Fruit fly (Drosophila melanogaster) whole organism, embryonic: Measurements from ENCODE around the gene Ddc.

Experiments used
- Abd-B ChIP-seq: fragments of 200-800 bp; sonication (Bioruptor generic); optimal IDR thresholded peaks from 2 replicates; lab custom pipeline; 2018; ENCODE audit warnings: missing biosample characterization, mild to moderate bottlenecking, missing genetic modification characterization, moderate library complexity
- Ada2b ChIP-seq: fragments of 200-800 bp; sonication (Bioruptor generic); IDR thresholded peaks from 2 replicates; pipeline ENCODE4 v1.3.6; 2022; ENCODE audit warnings: missing biosample characterization, missing genetic modification characterization
- C15 ChIP-seq: fragments of 200-800 bp; sonication (Bioruptor generic); IDR thresholded peaks from 3 replicates; pipeline ENCODE4 v1.3.6; 2022; ENCODE audit warnings: missing biosample characterization, missing genetic modification characterization
- CG10147 ChIP-seq: fragments of 200-800 bp; sonication (Bioruptor generic); optimal IDR thresholded peaks from 2 replicates; lab custom pipeline; 2019; ENCODE audit warnings: missing biosample characterization, mild to moderate bottlenecking, missing genetic modification characterization, moderate library complexity
- CG12299 ChIP-seq: fragments of 200-800 bp; sonication (Bioruptor generic); optimal IDR thresholded peaks from 2 replicates; lab custom pipeline; 2018; ENCODE audit warnings: missing biosample characterization, mild to moderate bottlenecking, missing genetic modification characterization
- CG12391 ChIP-seq: fragments of 200-800 bp; sonication (Bioruptor generic); optimal IDR thresholded peaks from 3 replicates; lab custom pipeline; 2018; ENCODE audit warnings: missing biosample characterization, mild to moderate bottlenecking, missing genetic modification characterization, moderate library complexity
- CG15514 ChIP-seq: fragments of 200-800 bp; sonication (Bioruptor generic); optimal IDR thresholded peaks from 3 replicates; lab custom pipeline; 2017; ENCODE audit warnings: missing biosample characterization, missing genetic modification characterization, mild to moderate bottlenecking, moderate library complexity, missing genetic modification reagents
- CG15601 ChIP-seq: fragments of 200-800 bp; sonication (Bioruptor generic); optimal IDR thresholded peaks from 3 replicates; lab custom pipeline; 2019; ENCODE audit warnings: missing biosample characterization, mild to moderate bottlenecking, missing genetic modification characterization, moderate library complexity
- CG16815 ChIP-seq: fragments of 200-800 bp; sonication (Bioruptor generic); optimal IDR thresholded peaks from 3 replicates; lab custom pipeline; 2017; ENCODE audit warnings: missing biosample characterization, mild to moderate bottlenecking, missing genetic modification characterization
- CG17829 ChIP-seq: fragments of 200-800 bp; optimal IDR thresholded peaks from 2 replicates; lab custom pipeline; 2019; ENCODE audit warnings: missing biosample characterization, mild to moderate bottlenecking, missing genetic modification characterization, moderate library complexity
- CG18619 ChIP-seq: fragments of 200-800 bp; sonication (Bioruptor generic); optimal IDR thresholded peaks from 3 replicates; lab custom pipeline; 2017; ENCODE audit warnings: missing biosample characterization, mild to moderate bottlenecking, missing genetic modification characterization
- CG30403 ChIP-seq: fragments of 200-800 bp; sonication (Bioruptor generic); optimal IDR thresholded peaks from 3 replicates; lab custom pipeline; 2016; ENCODE audit warnings: missing biosample characterization, missing genetic modification characterization
- CG31224 ChIP-seq: fragments of 200-800 bp; sonication (Bioruptor generic); IDR thresholded peaks from 2 replicates; pipeline ENCODE4 v1.3.6; 2022; ENCODE audit warnings: missing biosample characterization, missing genetic modification characterization
- CG4404 ChIP-seq: fragments of 200-800 bp; sonication (Bioruptor generic); IDR thresholded peaks from 2 replicates; pipeline ENCODE4 v1.3.6; 2022; ENCODE audit warnings: missing biosample characterization, missing genetic modification characterization
- CG5245 ChIP-seq: fragments of 200-800 bp; sonication (Bioruptor generic); optimal IDR thresholded peaks from 3 replicates; lab custom pipeline; 2016; ENCODE audit warnings: missing biosample characterization, missing genetic modification characterization
- CG6254 ChIP-seq: fragments of 200-800 bp; sonication (Bioruptor generic); optimal IDR thresholded peaks from 3 replicates; lab custom pipeline; 2017; ENCODE audit warnings: mild to moderate bottlenecking, missing biosample characterization, missing genetic modification reagents, missing genetic modification characterization
- CG7357 ChIP-seq: fragments of 200-800 bp; sonication (Bioruptor generic); IDR thresholded peaks from 3 replicates; pipeline ENCODE4 v1.3.6; 2022; ENCODE audit warnings: missing biosample characterization, missing genetic modification characterization
- CG8359 ChIP-seq: fragments of 200-800 bp; sonication (Bioruptor generic); optimal IDR thresholded peaks from 2 replicates; lab custom pipeline; 2017; ENCODE audit warnings: missing biosample characterization, mild to moderate bottlenecking, missing genetic modification characterization, borderline replicate concordance
- CG9876 ChIP-seq: fragments of 200-800 bp; sonication (Bioruptor generic); optimal IDR thresholded peaks from 2 replicates; lab custom pipeline; 2016; ENCODE audit warnings: missing biosample characterization, missing genetic modification characterization
- CHES-1-like ChIP-seq: fragments of 200-800 bp; sonication (Bioruptor generic); optimal IDR thresholded peaks from 2 replicates; lab custom pipeline; 2016; ENCODE audit warnings: missing biosample characterization, missing genetic modification characterization
- Chrac-16 ChIP-seq: fragments of 200-800 bp; sonication (Bioruptor generic); optimal IDR thresholded peaks from 3 replicates; lab custom pipeline; 2016; ENCODE audit warnings: missing biosample characterization, missing genetic modification characterization
- GATAe ChIP-seq: fragments of 200-800 bp; sonication (Bioruptor generic); conservative IDR thresholded peaks from 2 replicates; pipeline ENCODE4 v1.3.6; 2022; ENCODE audit warnings: missing biosample characterization, missing genetic modification characterization
- Hr51 ChIP-seq, 2 experiments: fragments of 200-800 bp; sonication (Bioruptor generic); optimal IDR thresholded peaks; 2 replicates in 1 of 2; 3 replicates in 1 of 2; lab custom pipeline; 2016 to 2018; ENCODE audit warnings: missing biosample characterization in 2 of 2, missing genetic modification characterization in 2 of 2, mild to moderate bottlenecking in 1 of 2, moderate library complexity in 1 of 2
- Lhr ChIP-seq: fragments of 200-800 bp; sonication (Bioruptor generic); optimal IDR thresholded peaks from 3 replicates; lab custom pipeline; 2017; ENCODE audit warnings: mild to moderate bottlenecking, missing biosample characterization, missing genetic modification reagents, missing genetic modification characterization
- MESR4 ChIP-seq: fragments of 200-800 bp; sonication (Bioruptor generic); optimal IDR thresholded peaks from 2 replicates; lab custom pipeline; 2018; ENCODE audit warnings: missing biosample characterization, mild to moderate bottlenecking, missing genetic modification characterization, moderate library complexity
- Myb ChIP-seq: fragments of 200-800 bp; sonication (Bioruptor generic); optimal IDR thresholded peaks from 2 replicates; lab custom pipeline; 2016; ENCODE audit warnings: missing biosample characterization, missing genetic modification characterization
- Nf-YB ChIP-seq: fragments of 200-800 bp; sonication (Bioruptor generic); optimal IDR thresholded peaks from 3 replicates; lab custom pipeline; 2019; ENCODE audit warnings: missing biosample characterization, mild to moderate bottlenecking, missing genetic modification characterization, moderate library complexity
- Pdp1 ChIP-seq, 2 experiments: fragments of 200-800 bp; sonication (Bioruptor generic); optimal IDR thresholded peaks; 3 replicates each; lab custom pipeline; 2016; ENCODE audit warnings: missing biosample characterization in 2 of 2, missing genetic modification characterization in 2 of 2, mild to moderate bottlenecking in 1 of 2, moderate library complexity in 1 of 2
- Sox102F ChIP-seq: fragments of 200-800 bp; sonication (Bioruptor generic); optimal IDR thresholded peaks from 2 replicates; lab custom pipeline; 2018; ENCODE audit warnings: missing biosample characterization, mild to moderate bottlenecking, missing genetic modification characterization, moderate library complexity
- Tbp ChIP-seq: fragments of >200 bp; optimal IDR thresholded peaks from 2 replicates; lab custom pipeline; 2018; ENCODE audit warnings: missing biosample characterization, missing genetic modification characterization
- YL-1 ChIP-seq: fragments of 200-800 bp; sonication (Bioruptor generic); optimal IDR thresholded peaks from 3 replicates; lab custom pipeline; 2017; ENCODE audit warnings: missing biosample characterization, mild to moderate bottlenecking, missing genetic modification characterization
- ab ChIP-seq: fragments of 200-800 bp; sonication (Bioruptor generic); optimal IDR thresholded peaks from 2 replicates; lab custom pipeline; 2016; ENCODE audit warnings: missing biosample characterization, missing genetic modification characterization
- aop ChIP-seq: fragments of 200-800 bp; sonication (Bioruptor generic); IDR thresholded peaks from 2 replicates; pipeline ENCODE4 v1.3.6; 2022; ENCODE audit warnings: missing biosample characterization, missing genetic modification characterization
- bcd ChIP-seq: fragments of 200-800 bp; sonication (Bioruptor generic); optimal IDR thresholded peaks from 2 replicates; lab custom pipeline; 2017; ENCODE audit warnings: missing biosample characterization, mild to moderate bottlenecking, missing genetic modification characterization
- emc ChIP-seq: fragments of 200-800 bp; sonication (Bioruptor generic); optimal IDR thresholded peaks from 2 replicates; lab custom pipeline; 2016; ENCODE audit warnings: missing biosample characterization, missing genetic modification characterization
- eve ChIP-seq, 2 experiments: fragments of >200 bp; optimal IDR thresholded peaks; 2 replicates each; lab custom pipeline; 2017; ENCODE audit warnings: missing biosample characterization in 2 of 2, missing genetic modification characterization in 2 of 2
- gce ChIP-seq: fragments of 200-800 bp; sonication (Bioruptor generic); IDR thresholded peaks from 3 replicates; pipeline ENCODE4 v1.3.6; 2022; ENCODE audit warnings: missing biosample characterization, missing genetic modification characterization
- gsb ChIP-seq: fragments of 200-800 bp; sonication (Bioruptor generic); IDR thresholded peaks from 2 replicates; pipeline ENCODE4 v1.3.6; 2022; ENCODE audit warnings: missing biosample characterization, missing genetic modification characterization
- ind ChIP-seq: fragments of 200-800 bp; sonication (Bioruptor generic); optimal IDR thresholded peaks from 3 replicates; lab custom pipeline; 2016; ENCODE audit warnings: missing biosample characterization, missing genetic modification characterization
- lbe ChIP-seq: fragments of 200-800 bp; sonication (Bioruptor generic); optimal IDR thresholded peaks from 2 replicates; lab custom pipeline; 2016; ENCODE audit warnings: missing biosample characterization, mild to moderate bottlenecking, missing genetic modification characterization
- mld ChIP-seq: fragments of 200-800 bp; sonication (Bioruptor generic); IDR thresholded peaks from 3 replicates; pipeline ENCODE4 v1.3.6; 2022; ENCODE audit warnings: missing biosample characterization, missing genetic modification characterization; ENCODE audit not compliant: partially characterized antibody
- onecut ChIP-seq: fragments of 200-800 bp; sonication (Bioruptor generic); IDR thresholded peaks from 2 replicates; pipeline ENCODE4 v1.3.6; 2022; ENCODE audit warnings: missing biosample characterization, missing genetic modification characterization
- otp ChIP-seq: fragments of 200-800 bp; sonication (Bioruptor generic); IDR thresholded peaks from 3 replicates; pipeline ENCODE4, ENCODE4 v1.3.6; 2022; ENCODE audit warnings: missing biosample characterization, missing genetic modification characterization
- ro ChIP-seq: fragments of 200-800 bp; sonication (Bioruptor generic); IDR thresholded peaks from 2 replicates; pipeline ENCODE4 v1.3.6; 2022; ENCODE audit warnings: missing biosample characterization, missing genetic modification characterization
- sd ChIP-seq: fragments of 200-800 bp; sonication (Bioruptor generic); optimal IDR thresholded peaks from 3 replicates; lab custom pipeline; 2018; ENCODE audit warnings: missing biosample characterization, mild to moderate bottlenecking, missing genetic modification characterization, moderate library complexity
- seq ChIP-seq: fragments of 200-800 bp; sonication (Bioruptor generic); IDR thresholded peaks from 2 replicates; pipeline ENCODE4 v1.3.6; 2022; ENCODE audit warnings: missing biosample characterization, missing genetic modification characterization
- sqz ChIP-seq: fragments of 200-800 bp; sonication (Bioruptor generic); optimal IDR thresholded peaks from 3 replicates; lab custom pipeline; 2018; ENCODE audit warnings: missing biosample characterization, mild to moderate bottlenecking, missing genetic modification characterization
- ssp ChIP-seq: fragments of 200-800 bp; sonication (Bioruptor generic); IDR thresholded peaks from 2 replicates; pipeline ENCODE4 v1.3.6; 2022; ENCODE audit warnings: missing biosample characterization, missing genetic modification characterization
- trh ChIP-seq: fragments of 200-800 bp; sonication (Bioruptor generic); optimal IDR thresholded peaks from 2 replicates; lab custom pipeline; 2016; ENCODE audit warnings: missing biosample characterization, missing genetic modification characterization
- ttk ChIP-seq: fragments of 200-800 bp; sonication (Bioruptor generic); IDR thresholded peaks from 2 replicates; pipeline ENCODE4 v2.1.2; 2022; ENCODE audit warnings: missing biosample characterization, missing genetic modification characterization
- zf30C ChIP-seq: fragments of 200-800 bp; sonication (Bioruptor generic); optimal IDR thresholded peaks from 3 replicates; lab custom pipeline; 2018; ENCODE audit warnings: missing biosample characterization, mild to moderate bottlenecking, missing genetic modification characterization

The Ddc gene

dm6 chr2L:19154893-19155389 is 34.8 kb upstream of the Ddc start (continued):
- TF ChIP-seq lbe (GFP tag; lab: Kevin White, UChicago) (no peak), gce (GFP tag; lab: Robert Waterston, UW) (no peak), ttk (no peak; the same call in 1 of the 2 replicates), eve (GFP tag; optimal IDR thresholded peaks at IDR 0.05; lab: Kevin White, UChicago) (no peak), Sox102F (GFP tag; lab: Kevin White, UChicago) (no peak), Abd-B (GFP tag; lab: Kevin White, UChicago) (peak; percentile 57), zf30C (GFP tag; lab: Kevin White, UChicago) (no peak), Hr51 (GFP tag; optimal IDR thresholded peaks at IDR 0.05; lab: Kevin White, UChicago) (no peak), CG12391 (tag; lab: Kevin White, UChicago) (no peak), Pdp1 (GFP tag; optimal IDR thresholded peaks at IDR 0.05; lab: Kevin White, UChicago) (no peak), CG8359 (GFP tag; lab: Kevin White, UChicago) (no peak), ind (GFP tag; lab: Kevin White, UChicago) (no peak), sqz (GFP tag; lab: Kevin White, UChicago) (no peak), trh (no peak), Tbp (no peak), CG15601 (tag; lab: Kevin White, UChicago) (peak; percentile 40), CG6254 (GFP tag; lab: Kevin White, UChicago) (peak; percentile 27), otp (GFP tag; lab: Robert Waterston, UW) (no peak), Lhr (GFP tag; lab: Kevin White, UChicago) (no peak), ro (GFP tag; lab: Robert Waterston, UW) (no peak), CHES-1-like (GFP tag; lab: Kevin White, UChicago) (no peak), mld (GFP tag; lab: Robert Waterston, UW) (no peak), CG15514 (no peak), Myb (GFP tag; lab: Kevin White, UChicago) (no peak), CG7357 (GFP tag; lab: Robert Waterston, UW) (no peak), ssp (no peak), CG12299 (no peak), Ada2b (GFP tag; lab: Robert Waterston, UW) (no peak), CG10147 (GFP tag; lab: Kevin White, UChicago) (no peak), sd (tag; lab: Kevin White, UChicago) (peak; percentile 34), CG5245 (GFP tag; lab: Kevin White, UChicago) (no peak), CG30403 (GFP tag; lab: Kevin White, UChicago) (no peak), CG16815 (GFP tag; lab: Kevin White, UChicago) (no peak), Nf-YB (no peak), CG4404 (GFP tag; lab: Robert Waterston, UW) (no peak), aop (GFP tag; lab: Robert Waterston, UW) (0 out of 2 replicates have a peak, but pooled peaks have one; percentile 59), onecut (GFP tag; lab: Robert Waterston, UW) (no peak), MESR4 (no peak), gsb (GFP tag; lab: Robert Waterston, UW) (no peak), Chrac-16 (GFP tag; lab: Kevin White, UChicago) (no peak), C15 (no peak), bcd (no peak), CG31224 (GFP tag; lab: Robert Waterston, UW) (no peak), GATAe (GFP tag; lab: Robert Waterston, UW) (no peak), emc (GFP tag; lab: Kevin White, UChicago) (peak; percentile 3), YL-1 (GFP tag; lab: Kevin White, UChicago) (no peak), CG9876 (no peak), CG17829 (no peak), seq (no peak), CG18619 (GFP tag; lab: Kevin White, UChicago) (no peak), ab (no peak)
